Worm (Caenorhabditis elegans) whole organism, L3 larva: ENCODE measurements around the gene set-20.

Experiments used
- R02D3.7 ChIP-seq: fragments of 150-350 bp; optimal IDR thresholded peaks from 2 replicates; lab custom pipeline; 2014; ENCODE audit warnings: missing biosample characterization, missing genetic modification characterization
- ceh-16 ChIP-seq: sonication (generic microtip); optimal IDR thresholded peaks from 2 replicates; lab custom pipeline; 2017; ENCODE audit warnings: missing biosample characterization, missing genetic modification characterization
- ceh-28 ChIP-seq: fragments of 150-350 bp; optimal IDR thresholded peaks from 2 replicates; lab custom pipeline; 2014; ENCODE audit warnings: missing biosample characterization, missing genetic modification reagents, missing genetic modification characterization
- ceh-9 ChIP-seq: sonication (generic microtip); optimal IDR thresholded peaks from 2 replicates; lab custom pipeline; 2018; ENCODE audit warnings: missing biosample characterization, missing genetic modification characterization
- egl-27 ChIP-seq: sonication (generic microtip); optimal IDR thresholded peaks from 4 replicates; lab custom pipeline; 2017; ENCODE audit warnings: missing biosample characterization, missing genetic modification reagents, missing genetic modification characterization
- egl-5 ChIP-seq: fragments of 150-350 bp; optimal IDR thresholded peaks from 2 replicates; lab custom pipeline; 2017; ENCODE audit warnings: missing biosample characterization, missing genetic modification reagents, missing genetic modification characterization, inconsistent platforms
- elt-1 ChIP-seq: fragments of 150-350 bp; optimal IDR thresholded peaks from 2 replicates; lab custom pipeline; 2014; ENCODE audit warnings: missing biosample characterization, missing genetic modification characterization
- elt-2 ChIP-seq: sonication (generic microtip); optimal IDR thresholded peaks from 2 replicates; lab custom pipeline; 2016; ENCODE audit warnings: missing genetic modification reagents, mild to moderate bottlenecking, missing genetic modification characterization, missing compliant biosample characterization
- eor-1 ChIP-seq, 2 experiments: fragments of 150-350 bp; optimal IDR thresholded peaks; 2 replicates each; lab custom pipeline; 2014 to 2018; ENCODE audit warnings: missing biosample characterization in 2 of 2, missing genetic modification characterization in 2 of 2
- fkh-10 ChIP-seq: sonication (generic microtip); optimal IDR thresholded peaks from 2 replicates; lab custom pipeline; 2017; ENCODE audit warnings: missing biosample characterization, missing genetic modification reagents, missing genetic modification characterization
- fos-1 ChIP-seq: fragments of 150-350 bp; optimal IDR thresholded peaks from 2 replicates; lab custom pipeline; 2014; ENCODE audit warnings: missing biosample characterization, missing genetic modification characterization
- hmg-11 ChIP-seq: sonication (generic microtip); optimal IDR thresholded peaks from 2 replicates; lab custom pipeline; 2016; ENCODE audit warnings: missing genetic modification characterization, missing compliant biosample characterization
- jun-1 ChIP-seq: fragments of 150-350 bp; optimal IDR thresholded peaks from 2 replicates; lab custom pipeline; 2014; ENCODE audit warnings: missing biosample characterization, missing genetic modification reagents, missing genetic modification characterization
- lin-15B ChIP-seq: fragments of 150-350 bp; optimal IDR thresholded peaks from 2 replicates; lab custom pipeline; 2014; ENCODE audit warnings: missing biosample characterization, missing genetic modification characterization
- lin-39 ChIP-seq: fragments of 150-350 bp; optimal IDR thresholded peaks from 2 replicates; lab custom pipeline; 2018; ENCODE audit warnings: missing biosample characterization, missing genetic modification reagents, missing genetic modification characterization
- lsy-12 ChIP-seq: sonication (generic microtip); optimal IDR thresholded peaks from 2 replicates; lab custom pipeline; 2016; ENCODE audit warnings: mild to moderate bottlenecking, missing genetic modification characterization, missing compliant biosample characterization
- mdl-1 ChIP-seq: fragments of 150-350 bp; optimal IDR thresholded peaks from 2 replicates; lab custom pipeline; 2014; ENCODE audit warnings: missing biosample characterization, missing genetic modification characterization
- mml-1 ChIP-seq: fragments of 150-350 bp; sonication (generic microtip); optimal IDR thresholded peaks from 3 replicates; lab custom pipeline; 2014; ENCODE audit warnings: missing biosample characterization, missing genetic modification characterization
- nfya-1 ChIP-seq: sonication (generic microtip); optimal IDR thresholded peaks from 2 replicates; lab custom pipeline; 2017; ENCODE audit warnings: missing genetic modification characterization, mild to moderate bottlenecking, missing compliant biosample characterization, antibody characterized with exemption, moderate library complexity; ENCODE audit not compliant: insufficient read depth
- nhr-11 ChIP-seq: fragments of 150-350 bp; optimal IDR thresholded peaks from 2 replicates; lab custom pipeline; 2014; ENCODE audit warnings: missing biosample characterization, missing genetic modification characterization
- nhr-12 ChIP-seq: fragments of 150-350 bp; optimal IDR thresholded peaks from 2 replicates; lab custom pipeline; 2014; ENCODE audit warnings: missing biosample characterization, missing genetic modification characterization
- nhr-23 ChIP-seq: fragments of 150-350 bp; optimal IDR thresholded peaks from 2 replicates; lab custom pipeline; 2014; ENCODE audit warnings: missing biosample characterization, missing genetic modification reagents, missing genetic modification characterization
- nhr-25 ChIP-seq: sonication (generic microtip); optimal IDR thresholded peaks from 2 replicates; lab custom pipeline; 2017; ENCODE audit warnings: missing biosample characterization, missing genetic modification characterization
- nhr-43 ChIP-seq: sonication (generic microtip); optimal IDR thresholded peaks from 2 replicates; lab custom pipeline; 2016; ENCODE audit warnings: mild to moderate bottlenecking, missing genetic modification characterization, missing compliant biosample characterization; ENCODE audit not compliant: poor library complexity, severe bottlenecking
- nhr-76 ChIP-seq: fragments of 150-350 bp; sonication (generic microtip); optimal IDR thresholded peaks from 5 replicates; lab custom pipeline; 2014; ENCODE audit warnings: missing biosample characterization, missing genetic modification characterization
- nhr-77 ChIP-seq: fragments of 150-350 bp; optimal IDR thresholded peaks from 2 replicates; lab custom pipeline; 2014; ENCODE audit warnings: missing biosample characterization, missing genetic modification characterization
- pha-4 ChIP-seq: fragments of 150-350 bp; optimal IDR thresholded peaks from 2 replicates; lab custom pipeline; 2014; ENCODE audit warnings: missing biosample characterization, missing genetic modification reagents, missing genetic modification characterization
- pqm-1 ChIP-seq: fragments of 150-350 bp; optimal IDR thresholded peaks from 2 replicates; lab custom pipeline; 2017; ENCODE audit warnings: missing biosample characterization, missing genetic modification characterization, inconsistent platforms
- skn-1 ChIP-seq: fragments of 150-350 bp; optimal IDR thresholded peaks from 2 replicates; lab custom pipeline; 2014; ENCODE audit warnings: missing biosample characterization, missing genetic modification characterization
- snpc-4 ChIP-seq: fragments of 150-350 bp; optimal IDR thresholded peaks from 2 replicates; lab custom pipeline; 2014; ENCODE audit warnings: missing biosample characterization, missing genetic modification characterization
- tbx-2 ChIP-seq: sonication (generic microtip); optimal IDR thresholded peaks from 2 replicates; lab custom pipeline; 2016; ENCODE audit warnings: mild to moderate bottlenecking, missing genetic modification characterization, missing compliant biosample characterization
- unc-39 ChIP-seq: sonication (generic microtip); optimal IDR thresholded peaks from 4 replicates; lab custom pipeline; 2017; ENCODE audit warnings: missing biosample characterization, missing genetic modification characterization
- unc-62 ChIP-seq: fragments of 150-350 bp; sonication (generic microtip); optimal IDR thresholded peaks from 4 replicates; lab custom pipeline; 2014; ENCODE audit warnings: missing biosample characterization, missing genetic modification reagents, missing genetic modification characterization
- zag-1 ChIP-seq: fragments of 150-350 bp; optimal IDR thresholded peaks from 2 replicates; lab custom pipeline; 2014; ENCODE audit warnings: missing biosample characterization, missing genetic modification characterization
- ztf-4 ChIP-seq: fragments of 150-350 bp; optimal IDR thresholded peaks from 2 replicates; lab custom pipeline; 2014; ENCODE audit warnings: missing biosample characterization, missing genetic modification characterization

set-20 gene

DNA sequence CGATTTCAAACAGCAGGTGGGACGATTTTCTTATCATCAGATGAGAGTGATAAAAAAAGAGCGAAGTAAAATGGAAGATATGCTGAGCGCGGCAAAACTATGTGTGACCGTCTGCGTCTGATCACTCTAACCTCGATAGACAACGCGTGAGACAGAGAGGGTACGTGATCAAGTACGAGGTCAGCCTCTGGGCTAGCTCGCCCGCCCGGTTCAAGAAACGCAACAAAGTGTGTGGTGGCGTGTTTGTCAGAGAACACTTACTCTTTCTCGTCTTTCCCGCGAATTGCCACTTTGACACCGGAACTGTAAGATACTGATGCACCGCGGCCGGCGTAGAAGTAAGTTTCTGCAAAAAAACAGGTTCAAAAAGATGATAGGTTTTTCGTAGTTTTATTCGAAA is 10.2 kb upstream of the set-20 start:
- no peak for TF ChIP-seq ceh-9 (tag; lab: Kevin White, UChicago)
- TF ChIP-seq lin-15B (tag; lab: Kevin White, UChicago), result no peak
- TF ChIP-seq nhr-25 (tag; lab: Kevin White, UChicago), result peak; percentile 45
- TF ChIP-seq elt-2, result peak; percentile 89
- TF ChIP-seq nfya-1 (tag; lab: Kevin White, UChicago), result peak; percentile 13
- TF ChIP-seq snpc-4 (tag; lab: Kevin White, UChicago), result no peak
- peak; percentile 60 for TF ChIP-seq pqm-1 (tag; lab: Kevin White, UChicago)
- peak; percentile 66 for TF ChIP-seq mdl-1 (tag; lab: Kevin White, UChicago)
- TF ChIP-seq ceh-28 (tag; lab: Kevin White, UChicago), result peak; percentile 35
- peak; percentile 80 for TF ChIP-seq jun-1
- TF ChIP-seq egl-27 (tag; lab: Kevin White, UChicago), result peak; percentile 18
- no peak for TF ChIP-seq hmg-11
- no peak for TF ChIP-seq ztf-4 (tag; lab: Kevin White, UChicago)
- no peak for TF ChIP-seq tbx-2 (tag; lab: Kevin White, UChicago)
- TF ChIP-seq lin-39 (tag; lab: Kevin White, UChicago), result peak; percentile 28
- TF ChIP-seq pha-4, result peak; percentile 49
- TF ChIP-seq lsy-12, result no peak
- TF ChIP-seq nhr-23, result peak; percentile 67
- TF ChIP-seq R02D3.7 (tag; lab: Kevin White, UChicago), result no peak
- peak; percentile 48 for TF ChIP-seq nhr-43
- no peak for TF ChIP-seq egl-5 (tag; lab: Kevin White, UChicago)
- TF ChIP-seq unc-62 (GFP tag; lab: Kevin White, UChicago), result peak; percentile 23

DNA sequence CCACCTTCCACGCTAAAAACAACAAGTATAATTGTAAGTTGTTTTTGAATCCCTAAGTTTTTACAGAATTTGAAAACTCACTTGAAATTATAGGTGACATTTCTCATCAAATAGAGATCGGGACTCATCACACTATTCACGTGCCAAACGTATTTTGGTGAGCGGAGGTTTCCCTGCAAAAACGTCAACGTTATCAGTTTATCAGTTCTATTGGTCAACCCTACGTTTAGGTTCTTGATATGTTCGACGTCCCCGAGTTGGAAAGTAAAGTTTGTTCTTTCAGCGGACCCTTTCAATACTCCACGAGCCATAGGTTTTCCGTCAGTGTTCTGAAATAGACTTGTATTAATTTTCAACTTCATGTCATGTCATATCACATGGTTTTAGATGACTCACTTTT is 9.5 kb upstream of the set-20 start:
- TF ChIP-seq pqm-1 (tag; lab: Kevin White, UChicago) (peak; percentile 23), nhr-77 (tag; lab: Kevin White, UChicago) (no peak), nfya-1 (tag; lab: Kevin White, UChicago) (no peak), mdl-1 (tag; lab: Kevin White, UChicago) (no peak), unc-62 (GFP tag; lab: Kevin White, UChicago) (no peak), jun-1 (no peak), unc-39 (no peak), elt-2 (peak; percentile 44), nhr-43 (no peak), nhr-12 (tag; lab: Kevin White, UChicago) (no peak), fos-1 (tag; lab: Kevin White, UChicago) (no peak), ceh-28 (tag; lab: Kevin White, UChicago) (no peak), snpc-4 (tag; lab: Kevin White, UChicago) (no peak), nhr-23 (peak; percentile 5), ceh-16 (tag; lab: Kevin White, UChicago) (no peak), tbx-2 (tag; lab: Kevin White, UChicago) (no peak)
- TF ChIP-seq, all 47 proteins: peak for 3

DNA sequence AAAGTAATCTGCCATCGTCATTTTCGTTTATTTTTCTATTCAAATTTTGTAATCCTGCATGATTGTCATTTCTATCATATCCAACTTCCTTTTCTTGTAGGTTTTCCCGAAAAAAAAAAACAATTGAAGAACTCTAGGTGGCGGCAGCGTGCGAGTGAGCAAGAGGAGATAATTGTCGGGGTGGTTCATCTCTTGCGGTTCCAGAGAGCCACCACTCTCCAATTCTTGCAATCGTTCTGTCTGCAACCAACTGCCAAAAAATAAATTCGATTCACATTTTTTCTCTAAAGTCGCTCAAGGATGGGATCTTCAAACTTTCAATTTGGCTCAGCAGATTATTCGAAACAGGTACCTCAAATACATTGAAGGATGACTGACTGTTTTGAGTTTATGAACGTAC is 6.1 kb upstream of the set-20 start, which contains the start of gene W01C8.1:
TSS of gene W01C8.1 (plus strand) at position 301 of the 400 bp plus-strand sequence.
- TF ChIP-seq ceh-16 (tag; lab: Kevin White, UChicago) (no peak), nhr-43 (no peak), elt-1 (tag; lab: Kevin White, UChicago) (no peak), jun-1 (no peak), skn-1 (tag; lab: Kevin White, UChicago) (no peak), nhr-77 (tag; lab: Kevin White, UChicago) (no peak), zag-1 (tag; lab: Kevin White, UChicago) (no peak), snpc-4 (tag; lab: Kevin White, UChicago) (no peak), ceh-28 (tag; lab: Kevin White, UChicago) (no peak), eor-1 (tag; optimal IDR thresholded peaks at IDR 0.05; lab: Kevin White, UChicago) (no peak), elt-2 (no peak), unc-62 (GFP tag; lab: Kevin White, UChicago) (no peak), pha-4 (no peak), nhr-25 (tag; lab: Kevin White, UChicago) (no peak), pqm-1 (tag; lab: Kevin White, UChicago) (no peak), egl-27 (tag; lab: Kevin White, UChicago) (no peak)

- TF ChIP-seq egl-5 (tag; lab: Kevin White, UChicago), result no peak
- no peak for TF ChIP-seq snpc-4 (tag; lab: Kevin White, UChicago)
- TF ChIP-seq nhr-76, result no peak
- TF ChIP-seq egl-27 (tag; lab: Kevin White, UChicago), result no peak
- no peak for TF ChIP-seq elt-1 (tag; lab: Kevin White, UChicago)
- TF ChIP-seq ceh-9 (tag; lab: Kevin White, UChicago), result no peak
- no peak for TF ChIP-seq lin-39 (tag; lab: Kevin White, UChicago)
- no peak for TF ChIP-seq fkh-10 (GFP tag; lab: Kevin White, UChicago)
- no peak for TF ChIP-seq nhr-43
- no peak for TF ChIP-seq skn-1 (tag; lab: Kevin White, UChicago)
- TF ChIP-seq zag-1 (tag; lab: Kevin White, UChicago), result no peak
- TF ChIP-seq nhr-25 (tag; lab: Kevin White, UChicago), result no peak
- TF ChIP-seq nhr-11 (tag; lab: Kevin White, UChicago), result no peak
- no peak for TF ChIP-seq tbx-2 (tag; lab: Kevin White, UChicago)
- no peak for TF ChIP-seq mml-1 (tag; lab: Kevin White, UChicago)
- TF ChIP-seq, all 47 proteins: peak for 0
Measured at ce11 chrX:5689077-5689476, 3.1 kb upstream of the set-20 start.
